Worm (Caenorhabditis elegans): ENCODE data around the gene pap-3.

ce11 chrII:11802451-11802850, 13.9 kb downstream of the pap-3 start, which contains the start of gene F43G6.17:
- TF ChIP-seq nhr-237 (tag; optimal IDR thresholded peaks at IDR 0.05) (no peak), mab-5 (tag; optimal IDR thresholded peaks at IDR 0.05) (no peak), flh-1 (GFP tag; optimal IDR thresholded peaks at IDR 0.05) (no peak), unc-120 (tag; optimal IDR thresholded peaks at IDR 0.05; ENCODE audit: poor library complexity, severe bottlenecking) (no peak), sptf-1 (tag; optimal IDR thresholded peaks at IDR 0.05) (no peak), nhr-76 (tag; optimal IDR thresholded peaks at IDR 0.05) (no peak), unc-39 (tag; optimal IDR thresholded peaks at IDR 0.05) (no peak), ces-1 (GFP tag; optimal IDR thresholded peaks at IDR 0.05) (no peak), hlh-1 (tag; optimal IDR thresholded peaks at IDR 0.05) (no peak), nhr-2 (tag; optimal IDR thresholded peaks at IDR 0.05) (no peak)
